Fruit fly (Drosophila melanogaster): ENCODE data around the gene bsk.

- TF ChIP-seq Dll (optimal IDR thresholded peaks at IDR 0.05) = no peak
- TF ChIP-seq psq (optimal IDR thresholded peaks at IDR 0.05) = no peak
- no peak for TF ChIP-seq EcR (GFP tag; optimal IDR thresholded peaks at IDR 0.05)
- TF ChIP-seq CG8478 (optimal IDR thresholded peaks at IDR 0.05) = no peak
- no peak for TF ChIP-seq usp (GFP tag; optimal IDR thresholded peaks at IDR 0.05)
- no peak for TF ChIP-seq pan (optimal IDR thresholded peaks at IDR 0.05)
Measured at dm6 chr2L:10291276-10291675, 41.0 kb upstream of the bsk start.

Measured in whole organism.